Fruit fly (Drosophila melanogaster) whole organism, wandering third instar larva: ENCODE data around the gene NdufA3.

Experiments
- Abd-B ChIP-seq: fragments of >200 bp; optimal IDR thresholded peaks from 2 replicates; lab custom pipeline; 2017; ENCODE audit warnings: missing biosample characterization, missing genetic modification characterization
- CG32264 ChIP-seq: fragments of 200-800 bp; sonication (Bioruptor generic); optimal IDR thresholded peaks from 2 replicates; lab custom pipeline; 2016; ENCODE audit warnings: missing biosample characterization, missing genetic modification characterization
- CG9705 ChIP-seq: fragments of 200-800 bp; sonication (Bioruptor generic); optimal IDR thresholded peaks from 2 replicates; lab custom pipeline; 2018; ENCODE audit warnings: missing biosample characterization, mild to moderate bottlenecking, missing genetic modification characterization
- CrebA ChIP-seq: fragments of 200-800 bp; sonication (Bioruptor generic); optimal IDR thresholded peaks from 2 replicates; lab custom pipeline; 2016; ENCODE audit warnings: missing biosample characterization, mild to moderate bottlenecking, missing genetic modification characterization, borderline replicate concordance
- Dfd ChIP-seq: fragments of >200 bp; optimal IDR thresholded peaks from 2 replicates; lab custom pipeline; 2017; ENCODE audit warnings: missing biosample characterization, missing genetic modification characterization
- Dif ChIP-seq: fragments of 200-275, 200-300 bp; sonication (Bioruptor generic); optimal IDR thresholded peaks from 2 replicates; lab custom pipeline; 2018; ENCODE audit warnings: missing biosample characterization, missing genetic modification characterization; ENCODE audit not compliant: partially characterized antibody
- GATAd ChIP-seq: sonication (Bioruptor generic); optimal IDR thresholded peaks from 2 replicates; lab custom pipeline; 2016; ENCODE audit warnings: missing biosample characterization, missing genetic modification characterization
- HLH106 ChIP-seq: fragments of 200-800 bp; optimal IDR thresholded peaks from 3 replicates; lab custom pipeline; 2019; ENCODE audit warnings: missing biosample characterization, mild to moderate bottlenecking, missing genetic modification characterization, moderate library complexity
- Hnf4 ChIP-seq: fragments of 200-800 bp; sonication (Bioruptor generic); optimal IDR thresholded peaks from 2 replicates; lab custom pipeline; 2016; ENCODE audit warnings: missing biosample characterization, mild to moderate bottlenecking, missing genetic modification characterization
- Hr78 ChIP-seq: fragments of >200 bp; optimal IDR thresholded peaks from 2 replicates; lab custom pipeline; 2017; ENCODE audit warnings: missing biosample characterization, missing genetic modification characterization
- Hr83 ChIP-seq: fragments of 200-300 bp; sonication (Bioruptor generic); optimal IDR thresholded peaks from 2 replicates; lab custom pipeline; 2016; ENCODE audit warnings: missing biosample characterization, mild to moderate bottlenecking, missing genetic modification characterization, moderate library complexity; ENCODE audit not compliant: poor library complexity, severe bottlenecking
- Jra ChIP-seq: sonication (Bioruptor generic); optimal IDR thresholded peaks from 2 replicates; lab custom pipeline; 2016; ENCODE audit warnings: missing biosample characterization, missing genetic modification characterization
- Mio ChIP-seq: sonication (Bioruptor generic); optimal IDR thresholded peaks from 2 replicates; lab custom pipeline; 2016; ENCODE audit warnings: missing biosample characterization, missing genetic modification characterization
- Myc ChIP-seq: fragments of >200 bp; optimal IDR thresholded peaks from 2 replicates; lab custom pipeline; 2017
- N ChIP-seq: fragments of >200 bp; optimal IDR thresholded peaks from 2 replicates; lab custom pipeline; 2018; ENCODE audit warnings: missing biosample characterization, missing external identifiers, missing genetic modification characterization
- OdsH ChIP-seq: fragments of 200-800 bp; sonication (Bioruptor generic); optimal IDR thresholded peaks from 2 replicates; lab custom pipeline; 2016; ENCODE audit warnings: missing biosample characterization, mild to moderate bottlenecking, missing genetic modification characterization
- Rel ChIP-seq, 2 experiments: fragments of 200-800 bp; sonication (Bioruptor generic) in 1 of 2; optimal IDR thresholded peaks; 2 replicates in 1 of 2; 3 replicates in 1 of 2; lab custom pipeline; 2016 to 2019; ENCODE audit warnings: mild to moderate bottlenecking in 2 of 2, missing biosample characterization in 2 of 2, missing genetic modification characterization in 2 of 2, moderate library complexity in 1 of 2
- Sp1 ChIP-seq: fragments of 200-800 bp; sonication (Bioruptor generic); optimal IDR thresholded peaks from 3 replicates; lab custom pipeline; 2019; ENCODE audit warnings: missing biosample characterization, mild to moderate bottlenecking, missing genetic modification characterization, moderate library complexity
- Vsx2 ChIP-seq: fragments of 200-300, 225-300 bp; sonication (Bioruptor generic); optimal IDR thresholded peaks from 2 replicates; lab custom pipeline; 2018; ENCODE audit warnings: missing biosample characterization, missing genetic modification characterization; ENCODE audit not compliant: partially characterized antibody
- br ChIP-seq: fragments of 200-800 bp; sonication (Bioruptor generic); optimal IDR thresholded peaks from 2 replicates; lab custom pipeline; 2016; ENCODE audit warnings: missing biosample characterization, missing genetic modification characterization
- brk ChIP-seq: fragments of 200-800 bp; sonication (Bioruptor generic); optimal IDR thresholded peaks from 2 replicates; lab custom pipeline; 2016; ENCODE audit warnings: missing biosample characterization, mild to moderate bottlenecking, missing genetic modification characterization
- dl ChIP-seq, 2 experiments: fragments of 175-275, 200-275 bp in 1 of 2; fragments of 200-275 bp in 1 of 2; sonication (Bioruptor generic); optimal IDR thresholded peaks; lab custom pipeline; 2018; ENCODE audit warnings: mild to moderate bottlenecking in 2 of 2, missing biosample characterization in 2 of 2, missing genetic modification characterization in 2 of 2, moderate library complexity in 2 of 2; ENCODE audit not compliant: partially characterized antibody in 2 of 2, insufficient read depth in 1 of 2
- dmrt93B ChIP-seq: fragments of 200-800 bp; sonication (Bioruptor generic); optimal IDR thresholded peaks from 2 replicates; lab custom pipeline; 2018; ENCODE audit warnings: missing biosample characterization, mild to moderate bottlenecking, missing genetic modification characterization
- dsf ChIP-seq: sonication (Bioruptor generic); optimal IDR thresholded peaks from 2 replicates; lab custom pipeline; 2016; ENCODE audit warnings: missing biosample characterization, missing genetic modification characterization, borderline replicate concordance
- ey ChIP-seq: fragments of 200-800 bp; sonication (Bioruptor generic); optimal IDR thresholded peaks from 2 replicates; lab custom pipeline; 2016; ENCODE audit warnings: missing biosample characterization, missing genetic modification characterization
- foxo ChIP-seq, 2 experiments: fragments of 200-800 bp; sonication (Bioruptor generic); optimal IDR thresholded peaks; 2 replicates in 1 of 2; 3 replicates in 1 of 2; lab custom pipeline; 2016 to 2017; ENCODE audit warnings: missing biosample characterization in 2 of 2, missing genetic modification characterization in 2 of 2
- fru ChIP-seq: fragments of 200-800 bp; sonication (Bioruptor generic); optimal IDR thresholded peaks from 3 replicates; lab custom pipeline; 2016; ENCODE audit warnings: missing biosample characterization, mild to moderate bottlenecking, missing genetic modification characterization
- h ChIP-seq: fragments of 200-800 bp; sonication (Bioruptor generic); optimal IDR thresholded peaks from 3 replicates; lab custom pipeline; 2016; ENCODE audit warnings: missing biosample characterization, mild to moderate bottlenecking, missing genetic modification characterization
- jim ChIP-seq: fragments of 175-275, 200-325 bp; sonication (Bioruptor generic); optimal IDR thresholded peaks from 2 replicates; lab custom pipeline; 2016; ENCODE audit warnings: missing biosample characterization, mild to moderate bottlenecking, missing genetic modification characterization
- lola ChIP-seq: fragments of >200 bp; optimal IDR thresholded peaks from 2 replicates; lab custom pipeline; 2017; ENCODE audit warnings: missing biosample characterization, missing genetic modification characterization
- pan ChIP-seq: fragments of >200 bp; optimal IDR thresholded peaks from 2 replicates; lab custom pipeline; 2017
- psq ChIP-seq: fragments of 200-800 bp; sonication (Bioruptor generic); optimal IDR thresholded peaks from 3 replicates; lab custom pipeline; 2017; ENCODE audit warnings: missing biosample characterization, mild to moderate bottlenecking, missing genetic modification characterization, moderate library complexity
- rgr ChIP-seq: fragments of 200-800 bp; sonication (Bioruptor generic); optimal IDR thresholded peaks from 3 replicates; lab custom pipeline; 2016; ENCODE audit warnings: missing biosample characterization, mild to moderate bottlenecking, missing genetic modification characterization
- sage ChIP-seq: fragments of 200-800 bp; sonication (Bioruptor generic); optimal IDR thresholded peaks from 2 replicates; lab custom pipeline; 2016; ENCODE audit warnings: missing biosample characterization, mild to moderate bottlenecking, missing genetic modification characterization
- sv ChIP-seq: fragments of 200-800 bp; sonication (Bioruptor generic); optimal IDR thresholded peaks from 3 replicates; lab custom pipeline; 2016; ENCODE audit warnings: missing biosample characterization, missing genetic modification characterization
- tai ChIP-seq: sonication (Bioruptor generic); optimal IDR thresholded peaks from 2 replicates; lab custom pipeline; 2016; ENCODE audit warnings: missing biosample characterization, missing genetic modification characterization
- usp ChIP-seq: fragments of >200 bp; optimal IDR thresholded peaks from 2 replicates; lab custom pipeline; 2017; ENCODE audit warnings: missing biosample characterization, missing genetic modification characterization
- woc ChIP-seq: sonication (Bioruptor generic); optimal IDR thresholded peaks from 2 replicates; lab custom pipeline; 2016; ENCODE audit warnings: missing biosample characterization, mild to moderate bottlenecking, missing genetic modification characterization

Gene NdufA3

dm6 chrX:9142224-9142802, 17.5 kb downstream of the NdufA3 start, which contains the start of gene CG7065:
Gene CG7065 (plus strand): TSS chrX:9142493.
- TF ChIP-seq psq (GFP tag; lab: Kevin White, UChicago) (no peak), woc (GFP tag; lab: Kevin White, UChicago) (peak; percentile 12), ey (GFP tag; lab: Kevin White, UChicago) (no peak)

dm6 chrX:9141219-9141618, 18.6 kb downstream of the NdufA3 start:
- TF ChIP-seq Vsx2 (no peak), Hr83 (no peak), Jra (no peak), GATAd (no peak), ey (GFP tag; lab: Kevin White, UChicago) (peak; percentile 59), HLH106 (tag; lab: Kevin White, UChicago) (peak; percentile 67), woc (GFP tag; lab: Kevin White, UChicago) (no peak), dsf (no peak), CG32264 (GFP tag; lab: Kevin White, UChicago) (peak; percentile 1), N (GFP tag; lab: Kevin White, UChicago) (no peak), tai (no peak), CrebA (GFP tag; lab: Kevin White, UChicago) (no peak), dmrt93B (GFP tag; lab: Kevin White, UChicago) (no peak), sv (GFP tag; lab: Kevin White, UChicago) (peak; percentile 23), OdsH (GFP tag; lab: Kevin White, UChicago) (peak; percentile 33), sage (no peak), brk (no peak), Dfd (GFP tag; lab: Kevin White, UChicago) (no peak), Myc (no peak), usp (GFP tag; lab: Kevin White, UChicago) (no peak), lola (no peak), fru (peak; percentile 70), CG9705 (GFP tag; lab: Kevin White, UChicago) (peak; percentile 31), foxo (GFP tag; optimal IDR thresholded peaks at IDR 0.05; lab: Kevin White, UChicago) (peak in 1 of 2 experiments; percentile 69), Hr78 (no peak), Hnf4 (GFP tag; lab: Kevin White, UChicago) (no peak), rgr (GFP tag; lab: Kevin White, UChicago) (peak; percentile 57), Mio (GFP tag; lab: Kevin White, UChicago) (no peak), Sp1 (GFP tag; lab: Kevin White, UChicago) (peak; percentile 68), psq (GFP tag; lab: Kevin White, UChicago) (peak; percentile 17), jim (GFP tag; lab: Kevin White, UChicago) (no peak), Abd-B (GFP tag; lab: Kevin White, UChicago) (no peak), br (no peak), dl (GFP tag; optimal IDR thresholded peaks at IDR 0.05; lab: Kevin White, UChicago; ENCODE audit: insufficient read depth in 1 of 2, partially characterized antibody in 2 of 2) (no peak), pan (lab: Kevin White, UChicago) (no peak), h (GFP tag; lab: Kevin White, UChicago) (peak; percentile 57), Dif (GFP tag; lab: Kevin White, UChicago) (no peak), Rel (GFP tag; optimal IDR thresholded peaks at IDR 0.05; lab: Kevin White, UChicago) (no peak), Rel (tag; optimal IDR thresholded peaks at IDR 0.05; lab: Kevin White, UChicago) (peak; percentile 3)

- no peak for TF ChIP-seq psq (GFP tag; lab: Kevin White, UChicago)
- TF ChIP-seq Dif (GFP tag; lab: Kevin White, UChicago), result no peak
- TF ChIP-seq jim (GFP tag; lab: Kevin White, UChicago), result no peak
- no peak for TF ChIP-seq rgr (GFP tag; lab: Kevin White, UChicago)
- no peak for TF ChIP-seq CG9705 (GFP tag; lab: Kevin White, UChicago)
These were observed 20.7 kb downstream of the NdufA3 start for dm6 chrX:9139138-9139537.
